Worm (Caenorhabditis elegans) whole organism, midembryonic: ENCODE measurements around the gene str-31.

Source experiments
- flt-1 ChIP-seq: fragments of 200-800 bp; sonication (Bioruptor generic); IDR thresholded peaks from 2 replicates; pipeline ENCODE4 v1.3.6; 2022; ENCODE audit warnings: missing genetic modification characterization, missing compliant biosample characterization
- ztf-29 ChIP-seq: fragments of 200-800 bp; sonication (Bioruptor generic); IDR thresholded peaks from 2 replicates; pipeline ENCODE4 v1.3.6; 2022; ENCODE audit warnings: missing genetic modification reagents, missing genetic modification characterization, missing compliant biosample characterization

DNA sequence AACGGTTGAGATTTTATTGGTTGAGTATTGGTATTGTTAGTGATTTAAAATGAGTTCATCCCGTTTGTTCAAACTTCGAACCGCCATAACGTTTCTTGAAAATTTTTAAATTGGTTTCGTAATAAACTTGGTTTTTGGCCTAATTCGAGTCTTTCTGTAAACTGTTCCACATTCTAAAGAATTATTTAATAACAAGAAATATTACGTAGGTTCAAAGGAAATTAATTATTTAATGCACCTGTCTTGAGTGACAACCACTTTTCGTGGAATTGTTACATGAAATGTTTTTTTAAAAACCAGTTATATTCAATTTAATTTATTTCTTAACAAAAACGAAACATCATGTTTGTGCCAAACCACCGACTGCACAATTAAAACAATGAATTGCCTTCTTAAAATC lies 7.3 kb downstream of the str-31 start:
- TF ChIP-seq ztf-29 (GFP tag; lab: Robert Waterston, UW) (no peak), flt-1 (no peak)
